Fruit fly (Drosophila melanogaster) whole organism, wandering third instar larva: ENCODE data around the gene CG42327.

Experiments
- Abd-B ChIP-seq: fragments of >200 bp; optimal IDR thresholded peaks from 2 replicates; lab custom pipeline; 2017; ENCODE audit warnings: missing biosample characterization, missing genetic modification characterization
- CG32264 ChIP-seq: fragments of 200-800 bp; sonication (Bioruptor generic); optimal IDR thresholded peaks from 2 replicates; lab custom pipeline; 2016; ENCODE audit warnings: missing biosample characterization, missing genetic modification characterization
- Dfd ChIP-seq: fragments of >200 bp; optimal IDR thresholded peaks from 2 replicates; lab custom pipeline; 2017; ENCODE audit warnings: missing biosample characterization, missing genetic modification characterization
- GATAd ChIP-seq: sonication (Bioruptor generic); optimal IDR thresholded peaks from 2 replicates; lab custom pipeline; 2016; ENCODE audit warnings: missing biosample characterization, missing genetic modification characterization
- Hr78 ChIP-seq: fragments of >200 bp; optimal IDR thresholded peaks from 2 replicates; lab custom pipeline; 2017; ENCODE audit warnings: missing biosample characterization, missing genetic modification characterization
- Hr83 ChIP-seq: fragments of 200-300 bp; sonication (Bioruptor generic); optimal IDR thresholded peaks from 2 replicates; lab custom pipeline; 2016; ENCODE audit warnings: missing biosample characterization, mild to moderate bottlenecking, missing genetic modification characterization, moderate library complexity; ENCODE audit not compliant: poor library complexity, severe bottlenecking
- Jra ChIP-seq: sonication (Bioruptor generic); optimal IDR thresholded peaks from 2 replicates; lab custom pipeline; 2016; ENCODE audit warnings: missing biosample characterization, missing genetic modification characterization
- Myc ChIP-seq: fragments of >200 bp; optimal IDR thresholded peaks from 2 replicates; lab custom pipeline; 2017
- OdsH ChIP-seq: fragments of 200-800 bp; sonication (Bioruptor generic); optimal IDR thresholded peaks from 2 replicates; lab custom pipeline; 2016; ENCODE audit warnings: missing biosample characterization, mild to moderate bottlenecking, missing genetic modification characterization
- Rel ChIP-seq, 2 experiments: fragments of 200-800 bp; sonication (Bioruptor generic) in 1 of 2; optimal IDR thresholded peaks; 2 replicates in 1 of 2; 3 replicates in 1 of 2; lab custom pipeline; 2016 to 2019; ENCODE audit warnings: mild to moderate bottlenecking in 2 of 2, missing biosample characterization in 2 of 2, missing genetic modification characterization in 2 of 2, moderate library complexity in 1 of 2
- Sp1 ChIP-seq: fragments of 200-800 bp; sonication (Bioruptor generic); optimal IDR thresholded peaks from 3 replicates; lab custom pipeline; 2019; ENCODE audit warnings: missing biosample characterization, mild to moderate bottlenecking, missing genetic modification characterization, moderate library complexity
- br ChIP-seq: fragments of 200-800 bp; sonication (Bioruptor generic); optimal IDR thresholded peaks from 2 replicates; lab custom pipeline; 2016; ENCODE audit warnings: missing biosample characterization, missing genetic modification characterization
- brk ChIP-seq: fragments of 200-800 bp; sonication (Bioruptor generic); optimal IDR thresholded peaks from 2 replicates; lab custom pipeline; 2016; ENCODE audit warnings: missing biosample characterization, mild to moderate bottlenecking, missing genetic modification characterization
- dl ChIP-seq, 2 experiments: fragments of 175-275, 200-275 bp in 1 of 2; fragments of 200-275 bp in 1 of 2; sonication (Bioruptor generic); optimal IDR thresholded peaks; lab custom pipeline; 2018; ENCODE audit warnings: mild to moderate bottlenecking in 2 of 2, missing biosample characterization in 2 of 2, missing genetic modification characterization in 2 of 2, moderate library complexity in 2 of 2; ENCODE audit not compliant: partially characterized antibody in 2 of 2, insufficient read depth in 1 of 2
- dmrt93B ChIP-seq: fragments of 200-800 bp; sonication (Bioruptor generic); optimal IDR thresholded peaks from 2 replicates; lab custom pipeline; 2018; ENCODE audit warnings: missing biosample characterization, mild to moderate bottlenecking, missing genetic modification characterization
- dsf ChIP-seq: sonication (Bioruptor generic); optimal IDR thresholded peaks from 2 replicates; lab custom pipeline; 2016; ENCODE audit warnings: missing biosample characterization, missing genetic modification characterization, borderline replicate concordance
- ey ChIP-seq: fragments of 200-800 bp; sonication (Bioruptor generic); optimal IDR thresholded peaks from 2 replicates; lab custom pipeline; 2016; ENCODE audit warnings: missing biosample characterization, missing genetic modification characterization
- foxo ChIP-seq, 2 experiments: fragments of 200-800 bp; sonication (Bioruptor generic); optimal IDR thresholded peaks; 2 replicates in 1 of 2; 3 replicates in 1 of 2; lab custom pipeline; 2016 to 2017; ENCODE audit warnings: missing biosample characterization in 2 of 2, missing genetic modification characterization in 2 of 2
- pan ChIP-seq: fragments of >200 bp; optimal IDR thresholded peaks from 2 replicates; lab custom pipeline; 2017
- rgr ChIP-seq: fragments of 200-800 bp; sonication (Bioruptor generic); optimal IDR thresholded peaks from 3 replicates; lab custom pipeline; 2016; ENCODE audit warnings: missing biosample characterization, mild to moderate bottlenecking, missing genetic modification characterization
- tai ChIP-seq: sonication (Bioruptor generic); optimal IDR thresholded peaks from 2 replicates; lab custom pipeline; 2016; ENCODE audit warnings: missing biosample characterization, missing genetic modification characterization
- usp ChIP-seq: fragments of >200 bp; optimal IDR thresholded peaks from 2 replicates; lab custom pipeline; 2017; ENCODE audit warnings: missing biosample characterization, missing genetic modification characterization
- woc ChIP-seq: sonication (Bioruptor generic); optimal IDR thresholded peaks from 2 replicates; lab custom pipeline; 2016; ENCODE audit warnings: missing biosample characterization, mild to moderate bottlenecking, missing genetic modification characterization

Gene CG42327

dm6 chr3R:11700314-11700713 is 44.4 kb downstream of the CG42327 start, which contains the start of gene CG14718:
Gene CG14718 (plus strand): TSS chr3R:11700614.
- no peak for TF ChIP-seq woc (GFP tag; lab: Kevin White, UChicago)
- TF ChIP-seq ey (GFP tag; lab: Kevin White, UChicago): no peak
- TF ChIP-seq OdsH (GFP tag; lab: Kevin White, UChicago): no peak
- TF ChIP-seq Sp1: no peak
- no peak for TF ChIP-seq Abd-B (GFP tag; lab: Kevin White, UChicago)
- TF ChIP-seq usp: no peak
- TF ChIP-seq Myc: no peak
- no peak for TF ChIP-seq tai (GFP tag; lab: Kevin White, UChicago)
- TF ChIP-seq rgr (GFP tag; lab: Kevin White, UChicago): no peak
- no peak for TF ChIP-seq dl (GFP tag; optimal IDR thresholded peaks at IDR 0.05; lab: Kevin White, UChicago; ENCODE audit: insufficient read depth in 1 of 2, partially characterized antibody in 2 of 2)
- no peak for TF ChIP-seq CG32264
- TF ChIP-seq Jra: no peak
- TF ChIP-seq dsf (GFP tag; lab: Kevin White, UChicago): no peak

- TF ChIP-seq Hr83 (GFP tag; lab: Kevin White, UChicago): no peak
- no peak for TF ChIP-seq brk (GFP tag; lab: Kevin White, UChicago)
- no peak for TF ChIP-seq Abd-B (GFP tag; lab: Kevin White, UChicago)
- no peak for TF ChIP-seq Rel (GFP tag; optimal IDR thresholded peaks at IDR 0.05; lab: Kevin White, UChicago)
- no peak for TF ChIP-seq Rel (tag; optimal IDR thresholded peaks at IDR 0.05; lab: Kevin White, UChicago)
- no peak for TF ChIP-seq dsf (GFP tag; lab: Kevin White, UChicago)
These were observed 47.8 kb downstream of the CG42327 start, which contains the start of gene I-t for dm6 chr3R:11703730-11704129. Gene I-t (plus strand): TSS chr3R:11704030.

- no peak for TF ChIP-seq GATAd (GFP tag; lab: Kevin White, UChicago)
- no peak for TF ChIP-seq tai (GFP tag; lab: Kevin White, UChicago)
- TF ChIP-seq dl (GFP tag; optimal IDR thresholded peaks at IDR 0.05; lab: Kevin White, UChicago; ENCODE audit: insufficient read depth in 1 of 2, partially characterized antibody in 2 of 2): no peak
- no peak for TF ChIP-seq dsf (GFP tag; lab: Kevin White, UChicago)
- no peak for TF ChIP-seq br (GFP tag; lab: Kevin White, UChicago)
- TF ChIP-seq Hr78: no peak
- TF ChIP-seq OdsH (GFP tag; lab: Kevin White, UChicago): no peak
- no peak for TF ChIP-seq rgr (GFP tag; lab: Kevin White, UChicago)
- TF ChIP-seq pan: no peak
- TF ChIP-seq Dfd (GFP tag; lab: Kevin White, UChicago): no peak
- no peak for TF ChIP-seq Hr83 (GFP tag; lab: Kevin White, UChicago)
These were observed 55.4 kb downstream of the CG42327 start, which contains the start of gene CG14720 for dm6 chr3R:11711376-11711775. Gene CG14720 (plus strand): TSS chr3R:11711676.

- TF ChIP-seq foxo (GFP tag; optimal IDR thresholded peaks at IDR 0.05; lab: Kevin White, UChicago) (no peak), Sp1 (no peak), GATAd (GFP tag; lab: Kevin White, UChicago) (no peak), dmrt93B (GFP tag; lab: Kevin White, UChicago) (no peak)
These were observed 65.6 kb downstream of the CG42327 start, which contains the start of gene CG12594 for dm6 chr3R:11721593-11721992. Gene CG12594 (plus strand): TSS chr3R:11721734.
